Worm (Caenorhabditis elegans) whole organism, midembryonic: ENCODE data around the gene C25G4.7.

ENCODE experiments used
- cog-1 ChIP-seq: sonication (generic microtip); optimal IDR thresholded peaks from 2 replicates; lab custom pipeline; 2016; ENCODE audit warnings: missing genetic modification characterization, missing compliant biosample characterization
- flt-1 ChIP-seq: fragments of 200-800 bp; sonication (Bioruptor generic); IDR thresholded peaks from 2 replicates; pipeline ENCODE4 v1.3.6; 2022; ENCODE audit warnings: missing genetic modification characterization, missing compliant biosample characterization
- klf-2 ChIP-seq: fragments of 200-800 bp; sonication (Bioruptor generic); conservative IDR thresholded peaks from 2 replicates; pipeline ENCODE4 v1.3.6; 2022; ENCODE audit warnings: missing genetic modification reagents, missing genetic modification characterization, missing compliant biosample characterization
- med-1 ChIP-seq: sonication (generic microtip); optimal IDR thresholded peaks from 2 replicates; lab custom pipeline; 2017; ENCODE audit warnings: missing genetic modification characterization, mild to moderate bottlenecking, missing compliant biosample characterization, antibody characterized with exemption, missing genetic modification reagents; ENCODE audit not compliant: insufficient read depth
- ref-1 ChIP-seq: fragments of 200-800 bp; sonication (Bioruptor generic); conservative IDR thresholded peaks from 2 replicates; pipeline ENCODE4 v1.3.6; 2022; ENCODE audit warnings: missing genetic modification reagents, missing genetic modification characterization, missing compliant biosample characterization
- ztf-23 ChIP-seq: fragments of 200-800 bp; sonication (Bioruptor generic); IDR thresholded peaks from 2 replicates; pipeline ENCODE4 v1.3.6; 2022; ENCODE audit warnings: missing genetic modification reagents, missing genetic modification characterization, missing compliant biosample characterization
- ztf-29 ChIP-seq: fragments of 200-800 bp; sonication (Bioruptor generic); IDR thresholded peaks from 2 replicates; pipeline ENCODE4 v1.3.6; 2022; ENCODE audit warnings: missing genetic modification reagents, missing genetic modification characterization, missing compliant biosample characterization

- TF ChIP-seq cog-1 (tag; lab: Kevin White, UChicago) (no peak), med-1 (GFP tag; lab: Kevin White, UChicago) (no peak), ztf-29 (GFP tag; lab: Robert Waterston, UW) (no peak), flt-1 (GFP tag; lab: Robert Waterston, UW) (no peak), klf-2 (no peak), ztf-23 (GFP tag; lab: Robert Waterston, UW) (no peak), ref-1 (GFP tag; lab: Robert Waterston, UW) (no peak)
These were observed 41.5 kb downstream of the C25G4.7 start, which contains the start of gene sru-19 for ce11 chrIV:12498238-12498637.
